Fruit fly (Drosophila melanogaster): ENCODE results near the gene TfIIEbeta.
A peak's percentile ranks its signal among the peaks of the same experiment; 100 is the strongest.

Gene TfIIEbeta

DNA sequence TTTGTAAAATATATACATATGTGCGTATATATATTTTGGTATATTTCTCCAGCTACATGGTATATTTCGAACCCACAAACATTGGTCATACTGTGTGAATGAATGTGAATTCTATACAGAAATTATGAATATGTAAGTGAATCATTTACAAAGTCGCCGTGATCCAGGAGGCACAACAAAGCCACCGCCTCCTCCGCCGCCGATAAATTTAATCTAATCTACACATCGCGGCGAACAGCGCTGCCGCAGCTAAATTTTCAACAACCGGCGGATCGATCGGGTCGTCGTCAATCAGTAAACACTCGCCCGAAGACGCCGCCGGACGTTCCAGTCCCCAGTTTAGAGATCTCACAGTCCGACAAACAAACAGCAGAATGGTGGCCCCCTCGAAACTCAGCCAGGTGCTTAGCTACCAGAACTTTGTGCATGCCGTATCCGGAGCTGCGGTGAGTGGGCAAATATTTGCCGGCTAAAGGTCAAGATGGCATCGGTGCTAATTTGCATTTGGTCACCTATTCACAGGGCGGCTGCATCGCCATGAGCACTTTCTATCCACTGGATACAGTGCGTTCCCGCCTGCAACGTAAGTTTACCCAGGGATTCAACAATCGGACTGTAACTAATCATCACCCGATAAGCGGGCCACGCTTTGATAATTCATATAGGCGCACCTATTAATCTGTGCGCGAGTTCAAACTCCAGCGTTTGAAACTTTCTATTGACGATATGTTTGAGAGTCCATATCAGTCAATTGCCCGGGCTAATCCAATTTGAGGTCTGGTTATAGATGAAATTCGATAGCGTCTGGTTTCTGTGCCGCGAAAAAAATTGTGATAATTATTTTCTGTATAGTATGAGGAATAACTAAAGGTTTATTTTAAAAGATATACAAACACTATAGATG, 32.1 kb downstream of the TfIIEbeta start, which contains the start of gene PMP34:
Gene PMP34, plus strand, starts transcription at position 79 of the 904 bp plus-strand sequence.
- TF ChIP-seq HLH3B (GFP tag; IDR thresholded peaks at IDR 0.05) (no peak), C15 (GFP tag; IDR thresholded peaks at IDR 0.05) (no peak), Dbx (GFP tag; IDR thresholded peaks at IDR 0.05) (0 out of 3 replicates have a peak, but pooled peaks have one; percentile 18), sug (tag; optimal IDR thresholded peaks at IDR 0.05) (peak; percentile 72), Drgx (GFP tag; IDR thresholded peaks at IDR 0.05) (no peak), Doc3 (GFP tag; IDR thresholded peaks at IDR 0.05; ENCODE audit: partially characterized antibody) (no peak), CG2129 (GFP tag; IDR thresholded peaks at IDR 0.05; ENCODE audit: partially characterized antibody) (no peak), CG34422 (GFP tag; IDR thresholded peaks at IDR 0.05) (peak; percentile 40; the same call in 1 of the 3 replicates), sob (GFP tag; IDR thresholded peaks at IDR 0.05) (0 out of 2 replicates have a peak, but pooled peaks have one; percentile 14), Deaf1 (tag; optimal IDR thresholded peaks at IDR 0.05) (peak; percentile 89), zf30C (GFP tag; optimal IDR thresholded peaks at IDR 0.05) (no peak), vvl (GFP tag; IDR thresholded peaks at IDR 0.05) (0 out of 2 replicates have a peak, but pooled peaks have one; percentile 52), Myb (GFP tag; optimal IDR thresholded peaks at IDR 0.05) (peak; percentile 35), CG12659 (GFP tag; optimal IDR thresholded peaks at IDR 0.05) (peak; percentile 33), gce (GFP tag; IDR thresholded peaks at IDR 0.05) (0 out of 3 replicates have a peak, but pooled peaks have one; percentile 29), GATAe (GFP tag; conservative IDR thresholded peaks at IDR 0.05) (peak; percentile 57; the same call in 1 of the 2 replicates), CG13123 (GFP tag; optimal IDR thresholded peaks at IDR 0.05) (no peak), exex (tag; optimal IDR thresholded peaks at IDR 0.05) (peak; percentile 70), CG4617 (GFP tag; optimal IDR thresholded peaks at IDR 0.05; ENCODE audit: borderline replicate concordance) (peak; percentile 24), Side (GFP tag; optimal IDR thresholded peaks at IDR 0.05) (no peak), z (GFP tag; IDR thresholded peaks at IDR 0.05) (0 out of 3 replicates have a peak, but pooled peaks have one; percentile 22), Jarid2 (GFP tag; optimal IDR thresholded peaks at IDR 0.05) (peak; percentile 31), CHES-1-like (GFP tag; optimal IDR thresholded peaks at IDR 0.05) (peak; percentile 20), stwl (tag; optimal IDR thresholded peaks at IDR 0.05) (peak; percentile 69), ara (GFP tag; IDR thresholded peaks at IDR 0.05) (no peak), CG12769 (tag; optimal IDR thresholded peaks at IDR 0.05) (peak; percentile 87), gfzf (GFP tag; optimal IDR thresholded peaks at IDR 0.05) (peak; percentile 63), tna (GFP tag; IDR thresholded peaks at IDR 0.05; ENCODE audit: partially characterized antibody) (peak; percentile 22; the same call in 1 of the 2 replicates), MESR4 (GFP tag; optimal IDR thresholded peaks at IDR 0.05) (peak; percentile 64), sna (GFP tag; IDR thresholded peaks at IDR 0.05; ENCODE audit: partially characterized antibody) (no peak), CG9797 (GFP tag; optimal IDR thresholded peaks at IDR 0.05) (peak; percentile 46), E2f2 (GFP tag; IDR thresholded peaks at IDR 0.05) (peak; percentile 11; the same call in 1 of the 2 replicates), Vsx1 (GFP tag; optimal IDR thresholded peaks at IDR 0.05) (peak; percentile 34), CG7987 (GFP tag; optimal IDR thresholded peaks at IDR 0.05) (no peak), hkb (optimal IDR thresholded peaks at IDR 0.05) (no peak), hkb (GFP tag; IDR thresholded peaks at IDR 0.05) (0 out of 2 replicates have a peak, but pooled peaks have one; percentile 17), Hr78 (GFP tag; optimal IDR thresholded peaks at IDR 0.05) (peak in 1 of 2 experiments; percentile 83), CG2199 (GFP tag; IDR thresholded peaks at IDR 0.05) (0 out of 3 replicates have a peak, but pooled peaks have one; percentile 29), pzg (GFP tag; optimal IDR thresholded peaks at IDR 0.05) (peak; percentile 25), CG34376 (GFP tag; optimal IDR thresholded peaks at IDR 0.05) (peak; percentile 45), mirr (GFP tag; optimal IDR thresholded peaks at IDR 0.05) (peak; percentile 40), grn (GFP tag; optimal IDR thresholded peaks at IDR 0.05) (peak; percentile 83), trem (tag; optimal IDR thresholded peaks at IDR 0.05) (peak; percentile 26), Adf1 (GFP tag; IDR thresholded peaks at IDR 0.05) (peak; percentile 76; the same call in 1 of the 2 replicates), MBD-R2 (GFP tag; IDR thresholded peaks at IDR 0.05) (peak; percentile 69), YL-1 (GFP tag; optimal IDR thresholded peaks at IDR 0.05) (peak; percentile 34)
